Worm (Caenorhabditis elegans): ENCODE data around the gene cnc-2.

- TF ChIP-seq lsy-2 (tag; optimal IDR thresholded peaks at IDR 0.05) (no peak), mdl-1 (tag; optimal IDR thresholded peaks at IDR 0.05) (no peak), fos-1 (tag; optimal IDR thresholded peaks at IDR 0.05) (no peak), blmp-1 (tag; optimal IDR thresholded peaks at IDR 0.05) (no peak), nhr-28 (tag; optimal IDR thresholded peaks at IDR 0.05) (no peak), snu-23 (GFP tag; optimal IDR thresholded peaks at IDR 0.05) (no peak), nhr-12 (tag; optimal IDR thresholded peaks at IDR 0.05) (no peak), ceh-63 (GFP tag; optimal IDR thresholded peaks at IDR 0.05) (no peak), skn-1 (tag; optimal IDR thresholded peaks at IDR 0.05) (no peak), nhr-76 (tag; optimal IDR thresholded peaks at IDR 0.05) (no peak), nhr-84 (tag; optimal IDR thresholded peaks at IDR 0.05) (no peak)
Observed at ce11 chrV:1488642-1489041, 38.7 kb upstream of the cnc-2 start.

All from whole organism, L1 larva.